Worm (Caenorhabditis elegans) whole organism, young adult: ENCODE measurements around the gene hpo-15.

Experiments used
- B0035.1 ChIP-seq: sonication (generic microtip); optimal IDR thresholded peaks from 2 replicates; lab custom pipeline; 2016; ENCODE audit warnings: missing genetic modification characterization, mild to moderate bottlenecking, missing compliant biosample characterization, missing genotype, missing genetic modification reagents
- B0261.1 ChIP-seq: sonication (generic microtip); optimal IDR thresholded peaks from 2 replicates; lab custom pipeline; 2016; ENCODE audit warnings: mild to moderate bottlenecking, missing genetic modification characterization, moderate library complexity, missing compliant biosample characterization
- D2030.7 ChIP-seq: fragments of 200-800 bp; sonication (Bioruptor generic); IDR thresholded peaks from 2 replicates; pipeline ENCODE4 v1.3.6; 2022; ENCODE audit warnings: missing genetic modification reagents, missing genetic modification characterization, missing compliant biosample characterization
- F22D6.2 ChIP-seq: sonication (generic microtip); optimal IDR thresholded peaks from 2 replicates; lab custom pipeline; 2016; ENCODE audit warnings: mild to moderate bottlenecking, missing genetic modification characterization, missing compliant biosample characterization
- F23B12.7 ChIP-seq: sonication (generic microtip); optimal IDR thresholded peaks from 2 replicates; lab custom pipeline; 2017; ENCODE audit warnings: missing genetic modification characterization, mild to moderate bottlenecking, missing compliant biosample characterization, antibody characterized with exemption, moderate library complexity; ENCODE audit not compliant: insufficient read depth
- F57A8.1 ChIP-seq: fragments of 200-800 bp; sonication (Bioruptor generic); optimal IDR thresholded peaks from 2 replicates; lab custom pipeline; 2018; ENCODE audit warnings: mild to moderate bottlenecking, missing genetic modification characterization, moderate library complexity, missing compliant biosample characterization
- K12H6.12 ChIP-seq: fragments of 200-800 bp; sonication (Bioruptor generic); optimal IDR thresholded peaks from 2 replicates; lab custom pipeline; 2018; ENCODE audit warnings: mild to moderate bottlenecking, missing genetic modification characterization, missing compliant biosample characterization
- T26A5.8 ChIP-seq: sonication (generic microtip); optimal IDR thresholded peaks from 2 replicates; lab custom pipeline; 2016; ENCODE audit warnings: missing genetic modification characterization, missing compliant biosample characterization
- ZK185.1 ChIP-seq: sonication (generic microtip); optimal IDR thresholded peaks from 2 replicates; lab custom pipeline; 2016; ENCODE audit warnings: mild to moderate bottlenecking, missing genetic modification characterization, missing compliant biosample characterization; ENCODE audit not compliant: poor library complexity, severe bottlenecking
- ama-1 ChIP-seq, 3 experiments: fragments of 150-350 bp in 1 of 3; sonication (generic microtip) in 2 of 3; optimal IDR thresholded peaks; 2 replicates each; lab custom pipeline; 2014 to 2018; ENCODE audit warnings: missing biosample characterization in 2 of 3, missing genetic modification characterization in 2 of 3, missing genetic modification reagents in 2 of 3
- aptf-2 ChIP-seq: fragments of 200-800 bp; sonication (Bioruptor generic); conservative IDR thresholded peaks from 2 replicates; pipeline ENCODE4 v1.3.6; 2022; ENCODE audit warnings: missing genetic modification reagents, missing genetic modification characterization, missing compliant biosample characterization
- aptf-3 ChIP-seq: fragments of 200-800 bp; sonication (Bioruptor generic); IDR thresholded peaks from 2 replicates; pipeline ENCODE4 v1.3.6; 2022; ENCODE audit warnings: missing genetic modification characterization, missing compliant biosample characterization
- atf-7 ChIP-seq: sonication (generic microtip); optimal IDR thresholded peaks from 2 replicates; lab custom pipeline; 2017; ENCODE audit warnings: mild to moderate bottlenecking, missing genetic modification characterization, missing compliant biosample characterization
- attf-3 ChIP-seq: fragments of 200-800 bp; sonication (Bioruptor generic); conservative IDR thresholded peaks from 2 replicates; pipeline ENCODE4 v1.3.6; 2022; ENCODE audit warnings: missing genetic modification reagents, missing genetic modification characterization, missing compliant biosample characterization
- bed-1 ChIP-seq: fragments of 200-800 bp; sonication (Bioruptor generic); IDR thresholded peaks from 2 replicates; pipeline ENCODE4 v1.3.6; 2022; ENCODE audit warnings: missing genetic modification reagents, missing genetic modification characterization, missing compliant biosample characterization
- cebp-2 ChIP-seq: fragments of 200-800 bp; sonication (Bioruptor generic); IDR thresholded peaks from 2 replicates; pipeline ENCODE4 v1.3.6; 2022; ENCODE audit warnings: missing genetic modification characterization, missing compliant biosample characterization
- ceh-100 ChIP-seq: fragments of 200-800 bp; sonication (Bioruptor generic); IDR thresholded peaks from 2 replicates; pipeline ENCODE4 v1.3.6; 2022; ENCODE audit warnings: missing genetic modification reagents, missing genetic modification characterization, missing compliant biosample characterization
- chd-7 ChIP-seq: sonication (generic microtip); optimal IDR thresholded peaks from 2 replicates; lab custom pipeline; 2016; ENCODE audit warnings: mild to moderate bottlenecking, missing genetic modification characterization, moderate library complexity, missing compliant biosample characterization
- dpff-1 ChIP-seq: sonication (generic microtip); optimal IDR thresholded peaks from 2 replicates; lab custom pipeline; 2017; ENCODE audit warnings: mild to moderate bottlenecking, missing genetic modification characterization, missing compliant biosample characterization
- fkh-3 ChIP-seq: sonication (generic microtip); optimal IDR thresholded peaks from 2 replicates; lab custom pipeline; 2016; ENCODE audit warnings: mild to moderate bottlenecking, missing genetic modification characterization, missing compliant biosample characterization
- hlh-26 ChIP-seq: fragments of 200-800 bp; sonication (Bioruptor generic); conservative IDR thresholded peaks from 2 replicates; pipeline ENCODE4 v1.3.6; 2022; ENCODE audit warnings: missing genetic modification reagents, missing genetic modification characterization, missing compliant biosample characterization
- hmg-1.2 ChIP-seq: fragments of 200-800 bp; sonication (Bioruptor generic); IDR thresholded peaks from 2 replicates; pipeline ENCODE4 v1.3.6; 2022; ENCODE audit warnings: missing genetic modification reagents, missing genetic modification characterization, missing compliant biosample characterization
- hsf-1 ChIP-seq: fragments of 200-800 bp; sonication (Bioruptor generic); IDR thresholded peaks from 2 replicates; pipeline ENCODE4 v1.3.6; 2022; ENCODE audit warnings: missing genetic modification reagents, missing genetic modification characterization, missing compliant biosample characterization
- lag-1 ChIP-seq: fragments of 200-800 bp; sonication (Bioruptor generic); IDR thresholded peaks from 2 replicates; pipeline ENCODE4 v1.3.6; 2022; ENCODE audit warnings: missing genetic modification reagents, missing genetic modification characterization, missing compliant biosample characterization
- lin-54 ChIP-seq: fragments of 200-800 bp; sonication (Bioruptor generic); optimal IDR thresholded peaks from 2 replicates; lab custom pipeline; 2018; ENCODE audit warnings: mild to moderate bottlenecking, missing genetic modification characterization, missing compliant biosample characterization
- lsl-1 ChIP-seq: fragments of 200-800 bp; sonication (Bioruptor generic); optimal IDR thresholded peaks from 2 replicates; lab custom pipeline; 2018; ENCODE audit warnings: mild to moderate bottlenecking, missing genetic modification characterization, moderate library complexity, missing compliant biosample characterization
- lsy-27 ChIP-seq: sonication (generic microtip); optimal IDR thresholded peaks from 2 replicates; lab custom pipeline; 2017; ENCODE audit warnings: missing genetic modification characterization, mild to moderate bottlenecking, missing compliant biosample characterization, antibody characterized with exemption, missing genotype, borderline replicate concordance; ENCODE audit not compliant: insufficient read depth
- madf-10 ChIP-seq: sonication (generic microtip); optimal IDR thresholded peaks from 2 replicates; lab custom pipeline; 2016; ENCODE audit warnings: mild to moderate bottlenecking, missing genetic modification characterization, missing compliant biosample characterization
- madf-6 ChIP-seq: fragments of 200-800 bp; sonication (Bioruptor generic); IDR thresholded peaks from 2 replicates; pipeline ENCODE4 v1.3.6; 2022; ENCODE audit warnings: missing genetic modification reagents, missing genetic modification characterization, missing compliant biosample characterization
- mcd-1 ChIP-seq: fragments of 200-800 bp; sonication (Bioruptor generic); IDR thresholded peaks from 2 replicates; pipeline ENCODE4 v1.3.6; 2022; ENCODE audit warnings: missing genetic modification reagents, missing genetic modification characterization, missing compliant biosample characterization
- mel-28 ChIP-seq: sonication (generic microtip); optimal IDR thresholded peaks from 2 replicates; lab custom pipeline; 2016; ENCODE audit warnings: borderline replicate concordance, mild to moderate bottlenecking, missing genetic modification characterization, missing compliant biosample characterization
- nfya-2 ChIP-seq: fragments of 200-800 bp; sonication (Bioruptor generic); IDR thresholded peaks from 2 replicates; pipeline ENCODE4 v1.3.6; 2022; ENCODE audit warnings: missing genetic modification reagents, missing genetic modification characterization, missing compliant biosample characterization
- nhr-80 ChIP-seq: sonication (generic microtip); optimal IDR thresholded peaks from 2 replicates; lab custom pipeline; 2016; ENCODE audit warnings: missing genetic modification characterization, missing compliant biosample characterization
- pbrm-1 ChIP-seq: fragments of 200-800 bp; sonication (Bioruptor generic); IDR thresholded peaks from 2 replicates; pipeline ENCODE4 v1.3.6; 2022; ENCODE audit warnings: missing genetic modification reagents, missing genetic modification characterization, missing compliant biosample characterization
- pha-4 ChIP-seq: fragments of 150-350 bp; sonication (generic microtip); optimal IDR thresholded peaks from 2 replicates; lab custom pipeline; 2014; ENCODE audit warnings: missing biosample characterization, missing genetic modification reagents, missing genetic modification characterization
- rcor-1 ChIP-seq: fragments of 200-800 bp; sonication (Bioruptor generic); IDR thresholded peaks from 2 replicates; pipeline ENCODE4 v1.3.6; 2022; ENCODE audit warnings: missing genetic modification reagents, missing genetic modification characterization, missing compliant biosample characterization
- rec-8 ChIP-seq, 2 experiments: sonication (generic microtip); optimal IDR thresholded peaks; 2 replicates each; lab custom pipeline; 2016; ENCODE audit warnings: mild to moderate bottlenecking in 2 of 2, missing genetic modification characterization in 2 of 2, missing genetic modification reagents in 2 of 2, missing genotype in 2 of 2, missing biosample characterization in 1 of 2, missing compliant biosample characterization in 1 of 2, moderate library complexity in 1 of 2
- repo-1 ChIP-seq: sonication (generic microtip); optimal IDR thresholded peaks from 2 replicates; lab custom pipeline; 2017; ENCODE audit warnings: mild to moderate bottlenecking, missing genetic modification characterization, missing compliant biosample characterization
- rpc-1 ChIP-seq, 2 experiments: fragments of 150-350 bp in 1 of 2; sonication (generic microtip) in 1 of 2; optimal IDR thresholded peaks; 2 replicates each; lab custom pipeline; 2014 to 2018; ENCODE audit warnings: missing biosample characterization in 1 of 2, missing genetic modification characterization in 1 of 2, missing genetic modification reagents in 1 of 2, missing genotype in 1 of 2
- snpc-4 ChIP-seq, 5 experiments: fragments of 150-350 bp in 1 of 5; sonication (generic microtip) in 4 of 5; optimal IDR thresholded peaks; 2 replicates each; lab custom pipeline; 2014 to 2018; ENCODE audit warnings: missing genetic modification characterization in 5 of 5, missing biosample characterization in 3 of 5, antibody characterized with exemption in 2 of 5, mild to moderate bottlenecking in 2 of 5, missing compliant biosample characterization in 2 of 5, missing genotype in 2 of 5, moderate library complexity in 2 of 5, missing genetic modification reagents in 1 of 5
- tbx-9 ChIP-seq: sonication (generic microtip); optimal IDR thresholded peaks from 2 replicates; lab custom pipeline; 2016; ENCODE audit warnings: borderline replicate concordance, missing genetic modification characterization, inconsistent platforms, missing compliant biosample characterization
- tlf-1 ChIP-seq: fragments of 200-800 bp; sonication (Bioruptor generic); optimal IDR thresholded peaks from 2 replicates; lab custom pipeline; 2018; ENCODE audit warnings: mild to moderate bottlenecking, missing genetic modification characterization, missing compliant biosample characterization
- unc-62 ChIP-seq: fragments of 150-350 bp; optimal IDR thresholded peaks from 2 replicates; lab custom pipeline; 2014; ENCODE audit warnings: missing biosample characterization, missing genetic modification reagents, missing genetic modification characterization
- zfh-2 ChIP-seq: fragments of 200-800 bp; sonication (Bioruptor generic); conservative IDR thresholded peaks from 2 replicates; pipeline ENCODE4 v1.3.6; 2022; ENCODE audit warnings: missing genetic modification reagents, missing genetic modification characterization, missing compliant biosample characterization
- zim-3 ChIP-seq: sonication (generic microtip); optimal IDR thresholded peaks from 2 replicates; lab custom pipeline; 2017; ENCODE audit warnings: mild to moderate bottlenecking, missing genetic modification characterization, moderate library complexity, missing compliant biosample characterization
- ztf-28 ChIP-seq: fragments of 200-800 bp; sonication (Bioruptor generic); IDR thresholded peaks from 2 replicates; pipeline ENCODE4 v1.3.6; 2022; ENCODE audit warnings: missing genetic modification reagents, missing genetic modification characterization, missing compliant biosample characterization

The hpo-15 gene

ce11 chrV:5504807-5505442, 8.7 kb downstream of the hpo-15 start, which contains the start of the genes dnj-19 and nhr-47 (continued):
- peak; percentile 74 for TF ChIP-seq hmg-1.2
- peak; percentile 83 for TF ChIP-seq chd-7 (tag; lab: Kevin White, UChicago)
- peak; percentile 85 for TF ChIP-seq tlf-1 (GFP tag; lab: Kevin White, UChicago)
- TF ChIP-seq mel-28 (tag; lab: Kevin White, UChicago) = no peak
- no peak for TF ChIP-seq T26A5.8 (tag; lab: Kevin White, UChicago)
- TF ChIP-seq D2030.7 (GFP tag; lab: Robert Waterston, UW) = peak; percentile 84
- peak; percentile 91 for TF ChIP-seq lin-54
- no peak for TF ChIP-seq ama-1 (optimal IDR thresholded peaks at IDR 0.05; lab: Kevin White, UChicago)
- TF ChIP-seq ama-1 (GFP tag; optimal IDR thresholded peaks at IDR 0.05; lab: Kevin White, UChicago) = no peak
- peak; percentile 89 for TF ChIP-seq madf-6 (GFP tag; lab: Robert Waterston, UW)
- no peak for TF ChIP-seq hlh-26 (GFP tag; lab: Robert Waterston, UW)
- TF ChIP-seq repo-1 (tag; lab: Kevin White, UChicago) = peak; percentile 91
- TF ChIP-seq aptf-3 (GFP tag; lab: Robert Waterston, UW) = no peak
- TF ChIP-seq zfh-2 = no peak; the same call in 1 of the 2 replicates
- peak; percentile 96 for TF ChIP-seq pbrm-1
- peak; percentile 78 for TF ChIP-seq attf-3 (GFP tag; lab: Robert Waterston, UW)
- no peak for TF ChIP-seq pha-4 (tag; lab: Kevin White, UChicago)
- no peak for TF ChIP-seq F57A8.1 (GFP tag; lab: Kevin White, UChicago)
- peak; percentile 62 for TF ChIP-seq F22D6.2 (tag; lab: Kevin White, UChicago)
- TF ChIP-seq lsl-1 (GFP tag; lab: Kevin White, UChicago) = peak; percentile 78
- no peak for TF ChIP-seq lag-1 (GFP tag; lab: Robert Waterston, UW)
- TF ChIP-seq B0035.1 (tag; lab: Kevin White, UChicago) = peak; percentile 67
- no peak for TF ChIP-seq fkh-3 (tag; lab: Kevin White, UChicago)
- no peak for TF ChIP-seq unc-62 (GFP tag; lab: Kevin White, UChicago)
- TF ChIP-seq rec-8 (tag; optimal IDR thresholded peaks at IDR 0.05; lab: Kevin White, UChicago) = no peak
- 0 out of 2 replicates have a peak, but pooled peaks have one; percentile 19 for TF ChIP-seq ztf-28
- TF ChIP-seq atf-7 = peak; percentile 87
- TF ChIP-seq nfya-2 (GFP tag; lab: Robert Waterston, UW) = no peak
- TF ChIP-seq rpc-1 (optimal IDR thresholded peaks at IDR 0.05; lab: Kevin White, UChicago) = peak; percentile 1
- no peak for TF ChIP-seq rpc-1 (tag; optimal IDR thresholded peaks at IDR 0.05; lab: Kevin White, UChicago)
- peak; percentile 75 for TF ChIP-seq ZK185.1 (tag; lab: Kevin White, UChicago)
- peak; percentile 42 for TF ChIP-seq zim-3 (tag; lab: Kevin White, UChicago)
- TF ChIP-seq B0261.1 (tag; lab: Kevin White, UChicago) = no peak
- TF ChIP-seq ceh-100 (GFP tag; lab: Robert Waterston, UW) = peak; percentile 75
- no peak for TF ChIP-seq cebp-2 (GFP tag; lab: Robert Waterston, UW)
- peak; percentile 73 for TF ChIP-seq K12H6.12 (tag; lab: Kevin White, UChicago)
- no peak for TF ChIP-seq bed-1 (GFP tag; lab: Robert Waterston, UW)
- peak; percentile 52 for TF ChIP-seq F23B12.7 (tag; lab: Kevin White, UChicago)
- TF ChIP-seq rcor-1 (GFP tag; lab: Robert Waterston, UW) = peak; percentile 91
- TF ChIP-seq dpff-1 (tag; lab: Kevin White, UChicago) = no peak
- no peak for TF ChIP-seq lsy-27 (tag; lab: Kevin White, UChicago)
- peak; percentile 75 for TF ChIP-seq madf-10 (tag; lab: Kevin White, UChicago)
- no peak for TF ChIP-seq tbx-9 (tag; lab: Kevin White, UChicago)
- TF ChIP-seq hsf-1 (GFP tag; lab: Robert Waterston, UW) = peak; percentile 98
- peak; percentile 94 for TF ChIP-seq mcd-1 (GFP tag; lab: Robert Waterston, UW)
- no peak; the same call in 1 of the 2 replicates for TF ChIP-seq aptf-2 (GFP tag; lab: Robert Waterston, UW)
- peak; percentile 52 for TF ChIP-seq snpc-4 (GFP tag; optimal IDR thresholded peaks at IDR 0.05; lab: Kevin White, UChicago)
- peak in 3 of 4 experiments; percentile 76 to 84 (median 78) for TF ChIP-seq snpc-4 (tag; optimal IDR thresholded peaks at IDR 0.05; lab: Kevin White, UChicago)
- TF ChIP-seq nhr-80 (tag; lab: Kevin White, UChicago) = peak; percentile 70
